Worm (Caenorhabditis elegans): ENCODE data around the gene F13E9.15.

Gene F13E9.15

DNA sequence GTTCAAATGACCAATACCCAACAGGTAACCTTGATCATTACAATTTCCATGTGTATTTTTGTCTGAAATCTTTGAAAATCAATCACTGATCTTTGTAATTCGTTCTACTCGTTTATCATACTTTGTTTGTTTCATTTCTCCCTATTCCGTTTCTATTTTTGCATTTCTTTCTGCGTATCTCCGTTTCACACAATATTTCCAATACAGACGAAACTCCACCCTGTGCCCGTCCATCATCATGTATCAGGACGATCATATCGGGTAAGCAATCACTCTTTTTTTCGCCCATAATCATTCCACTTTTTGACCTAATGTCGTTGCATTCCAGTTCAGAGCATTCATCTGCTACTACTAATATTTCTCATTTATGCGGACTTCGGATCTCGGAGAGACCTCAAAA is 20.0 kb upstream of the F13E9.15 start, which contains the start of gene pyk-2:
pyk-2 (plus strand) TSS at position 206 of the 400 bp plus-strand sequence.
- TF ChIP-seq W03F9.2 (tag; optimal IDR thresholded peaks at IDR 0.05) (no peak), him-1 (tag; optimal IDR thresholded peaks at IDR 0.05) (no peak), dao-5 (tag; optimal IDR thresholded peaks at IDR 0.05) (no peak)

DNA sequence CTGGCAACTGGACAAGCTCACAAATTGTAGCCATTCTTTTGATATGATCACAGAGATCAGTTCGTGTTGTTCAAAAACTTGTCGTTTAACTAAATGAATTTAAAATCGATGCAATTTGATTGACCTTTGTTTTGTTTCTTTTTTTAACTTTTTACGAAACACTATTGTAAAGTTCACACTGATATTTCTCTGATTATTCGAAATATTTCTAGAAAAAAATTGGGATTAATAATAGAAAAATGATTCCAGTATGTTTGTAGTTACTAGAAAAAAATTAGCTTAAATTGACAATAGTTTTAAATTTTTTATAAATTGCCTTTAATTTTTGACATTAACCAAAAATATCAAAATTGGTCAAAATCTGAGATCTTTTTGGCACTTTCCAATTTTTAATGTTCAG is 19.5 kb upstream of the F13E9.15 start, which contains the start of gene ZK596.2:
ZK596.2 (minus strand) TSS at position 101 of the 400 bp plus-strand sequence.
- TF ChIP-seq him-1 (tag; optimal IDR thresholded peaks at IDR 0.05) = no peak
- no peak for TF ChIP-seq W03F9.2 (tag; optimal IDR thresholded peaks at IDR 0.05)
- no peak for TF ChIP-seq dao-5 (tag; optimal IDR thresholded peaks at IDR 0.05)

DNA sequence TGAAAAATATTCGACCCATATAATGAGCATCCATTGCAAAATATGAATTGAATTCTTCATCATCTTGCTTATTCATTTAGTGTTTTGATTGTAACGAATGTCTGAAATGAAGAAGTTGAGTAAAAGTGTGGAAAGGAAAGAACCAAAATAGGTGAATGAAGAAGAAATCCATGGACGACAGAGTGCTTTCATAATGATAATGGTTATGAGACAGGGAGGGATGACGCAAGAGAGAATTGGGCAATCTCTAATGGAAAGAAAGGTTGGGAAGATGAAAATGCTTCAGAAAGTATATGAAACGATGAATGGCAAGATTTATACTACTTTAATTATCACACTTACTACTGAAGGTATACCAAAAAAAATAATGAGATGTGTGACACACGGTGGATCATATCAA is 14.6 kb upstream of the F13E9.15 start, which contains the start of gene ZK596.3:
ZK596.3 (minus strand) TSS at position 101 of the 400 bp plus-strand sequence.
- TF ChIP-seq him-1 (tag; optimal IDR thresholded peaks at IDR 0.05) = no peak
- no peak for TF ChIP-seq W03F9.2 (tag; optimal IDR thresholded peaks at IDR 0.05)
- TF ChIP-seq dao-5 (tag; optimal IDR thresholded peaks at IDR 0.05) = no peak

DNA sequence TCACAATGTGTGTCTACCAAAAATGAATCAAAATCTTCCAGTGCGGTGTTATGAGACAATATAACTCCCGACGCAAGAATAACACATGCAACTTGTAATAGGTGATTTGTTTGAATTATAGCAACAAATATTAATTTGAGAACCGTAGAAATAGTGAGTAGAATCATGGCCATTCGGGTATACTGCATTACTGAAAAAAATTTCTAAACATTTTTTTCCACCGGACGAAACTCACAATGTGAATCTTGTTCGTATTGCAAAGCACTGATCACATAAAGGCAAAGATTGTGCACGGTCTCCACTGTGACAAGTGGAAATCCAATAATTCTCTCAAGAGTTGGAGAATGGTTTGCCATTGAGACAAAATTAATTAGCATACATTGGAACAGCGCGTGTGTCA is 12.8 kb upstream of the F13E9.15 start:
- no peak for TF ChIP-seq dao-5 (tag; optimal IDR thresholded peaks at IDR 0.05)
- TF ChIP-seq W03F9.2 (tag; optimal IDR thresholded peaks at IDR 0.05) = no peak
- no peak for TF ChIP-seq him-1 (tag; optimal IDR thresholded peaks at IDR 0.05)

DNA sequence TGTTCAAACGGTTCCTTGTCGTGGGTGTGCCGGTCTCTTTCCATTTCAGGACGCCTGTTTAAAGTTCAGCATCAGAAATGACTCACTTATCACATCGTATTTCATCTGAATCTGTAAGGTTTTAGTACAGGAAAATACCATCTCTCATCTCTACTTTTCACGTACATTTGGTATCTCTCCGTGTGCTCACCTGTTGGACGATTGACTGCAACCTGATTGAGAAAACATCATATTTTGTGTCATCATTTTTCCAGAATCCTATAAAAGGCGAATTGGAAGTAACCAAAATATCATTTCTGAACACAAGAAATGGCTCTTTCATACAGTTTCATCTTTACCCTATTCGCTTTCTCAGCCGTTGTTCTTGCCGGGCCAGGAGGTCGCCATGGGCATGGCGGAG is 10.4 kb upstream of the F13E9.15 start, which contains the start of gene srlf-30:
srlf-30 (plus strand) TSS at position 301 of the 400 bp plus-strand sequence.
- TF ChIP-seq W03F9.2 (tag; optimal IDR thresholded peaks at IDR 0.05) (no peak), dao-5 (tag; optimal IDR thresholded peaks at IDR 0.05) (no peak), him-1 (tag; optimal IDR thresholded peaks at IDR 0.05) (no peak)

DNA sequence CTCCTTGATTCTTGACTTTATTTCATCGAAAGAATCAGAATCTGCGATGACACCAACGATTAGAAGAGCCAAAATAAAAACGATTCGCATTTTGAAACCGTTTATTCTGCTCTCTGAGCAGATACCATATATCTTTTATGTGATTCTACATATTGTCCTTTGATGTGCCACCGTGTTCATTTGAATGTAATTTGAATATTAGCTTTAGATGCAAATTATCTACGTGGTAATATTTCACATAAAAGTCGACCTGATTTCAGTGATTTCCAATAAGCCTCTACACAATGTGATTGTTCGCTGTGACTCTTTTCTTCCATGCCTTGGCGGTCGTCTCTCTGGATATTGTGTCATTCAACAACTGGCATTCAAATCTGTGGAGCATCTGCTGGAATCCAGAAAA is 9.4 kb upstream of the F13E9.15 start, which contains the start of the genes F13E9.9 and F13E9.19:
F13E9.9 (minus strand) TSS at position 101 of the 400 bp plus-strand sequence.
F13E9.19 (plus strand) TSS at position 316 of the 400 bp plus-strand sequence.
- TF ChIP-seq him-1 (tag; optimal IDR thresholded peaks at IDR 0.05) (no peak), dao-5 (tag; optimal IDR thresholded peaks at IDR 0.05) (no peak), W03F9.2 (tag; optimal IDR thresholded peaks at IDR 0.05) (no peak)

DNA sequence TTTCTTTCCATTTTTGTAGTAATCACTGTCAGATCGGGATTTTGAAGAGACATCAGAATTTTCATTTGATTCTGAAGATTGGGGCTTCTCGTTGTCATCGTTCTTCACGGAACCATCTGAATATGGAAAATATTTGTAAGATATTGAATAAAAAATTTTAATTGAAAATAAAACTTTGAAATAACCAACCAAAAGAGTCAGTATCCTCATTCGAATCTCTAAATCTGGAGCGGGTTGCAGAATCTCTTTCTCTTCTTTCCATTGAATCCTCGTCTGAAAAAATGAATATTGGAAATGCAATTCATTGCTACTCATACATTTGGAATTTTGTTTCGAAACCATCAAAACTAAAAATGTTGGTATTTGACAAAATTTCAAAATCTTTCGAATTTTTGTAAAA is 8.5 kb upstream of the F13E9.15 start:
- no peak for TF ChIP-seq W03F9.2 (tag; optimal IDR thresholded peaks at IDR 0.05)
- no peak for TF ChIP-seq dao-5 (tag; optimal IDR thresholded peaks at IDR 0.05)
- TF ChIP-seq him-1 (tag; optimal IDR thresholded peaks at IDR 0.05) = no peak

DNA sequence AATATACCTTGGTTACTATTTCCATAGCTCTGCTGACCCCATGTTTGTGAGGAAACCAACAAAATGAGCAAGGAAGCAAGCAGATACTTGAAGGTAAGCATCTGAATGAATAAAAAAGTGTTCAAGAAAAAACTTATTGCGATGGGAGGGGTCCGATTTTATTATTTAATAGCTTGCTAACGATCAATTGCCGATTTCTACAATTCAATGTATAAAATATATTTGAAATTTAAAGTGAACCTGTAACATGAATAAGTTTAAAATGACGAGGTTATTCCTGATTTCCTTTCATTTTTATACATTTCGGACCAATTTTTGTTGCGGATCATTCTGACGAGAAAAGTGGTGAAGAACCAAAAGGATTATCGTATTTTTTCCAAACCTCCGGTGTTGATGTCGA is 6.8 kb upstream of the F13E9.15 start, which contains the start of gene srlf-13:
srlf-13 (minus strand) TSS at position 101 of the 400 bp plus-strand sequence.
- TF ChIP-seq him-1 (tag; optimal IDR thresholded peaks at IDR 0.05) (no peak), W03F9.2 (tag; optimal IDR thresholded peaks at IDR 0.05) (no peak), dao-5 (tag; optimal IDR thresholded peaks at IDR 0.05) (no peak)

DNA sequence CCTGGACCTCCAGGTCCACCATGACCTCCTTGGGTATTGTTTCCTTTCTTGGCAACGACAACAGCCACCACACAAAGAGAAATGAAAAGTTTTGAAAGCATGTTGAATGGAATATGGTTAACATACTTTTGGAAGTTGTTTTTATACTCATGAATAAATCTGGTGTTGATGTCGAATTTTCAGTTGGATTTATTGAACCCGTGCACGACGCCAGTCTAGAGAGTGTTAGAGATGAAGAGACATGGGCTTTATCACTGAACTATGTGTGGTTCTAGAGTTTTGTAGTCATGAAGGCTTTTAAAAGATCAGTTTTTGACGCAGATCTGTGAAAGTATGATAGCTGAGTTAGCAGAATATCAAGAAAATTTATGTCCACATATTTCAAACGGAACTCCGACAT is 4.6 kb upstream of the F13E9.15 start, which contains the start of gene srlf-14:
srlf-14 (minus strand) TSS at position 101 of the 400 bp plus-strand sequence.
- no peak for TF ChIP-seq W03F9.2 (tag; optimal IDR thresholded peaks at IDR 0.05)

DNA sequence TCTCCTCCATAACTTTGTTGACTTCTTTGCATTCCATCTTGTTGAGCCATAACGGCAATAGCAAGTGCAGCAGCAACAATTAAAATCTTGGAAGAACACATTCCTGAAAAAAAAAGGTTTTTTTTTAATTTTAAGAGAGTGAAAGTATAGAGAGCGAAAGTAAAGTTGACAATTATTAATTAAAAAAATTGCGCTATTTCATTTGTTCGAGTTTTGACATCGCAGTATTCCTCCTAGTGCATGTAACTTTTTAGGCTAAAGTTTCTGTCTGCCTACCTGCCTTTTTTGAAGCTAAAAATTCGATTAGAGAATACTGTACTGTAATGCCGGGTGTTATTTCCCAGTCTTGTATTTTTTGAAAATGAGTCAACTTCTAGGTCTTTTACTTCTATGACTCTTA is 2.3 kb upstream of the F13E9.15 start, which contains the start of gene srlf-12:
srlf-12 (minus strand) TSS at position 101 of the 400 bp plus-strand sequence.
- TF ChIP-seq him-1 (tag; optimal IDR thresholded peaks at IDR 0.05) = no peak
- no peak for TF ChIP-seq dao-5 (tag; optimal IDR thresholded peaks at IDR 0.05)
- TF ChIP-seq W03F9.2 (tag; optimal IDR thresholded peaks at IDR 0.05) = no peak

DNA sequence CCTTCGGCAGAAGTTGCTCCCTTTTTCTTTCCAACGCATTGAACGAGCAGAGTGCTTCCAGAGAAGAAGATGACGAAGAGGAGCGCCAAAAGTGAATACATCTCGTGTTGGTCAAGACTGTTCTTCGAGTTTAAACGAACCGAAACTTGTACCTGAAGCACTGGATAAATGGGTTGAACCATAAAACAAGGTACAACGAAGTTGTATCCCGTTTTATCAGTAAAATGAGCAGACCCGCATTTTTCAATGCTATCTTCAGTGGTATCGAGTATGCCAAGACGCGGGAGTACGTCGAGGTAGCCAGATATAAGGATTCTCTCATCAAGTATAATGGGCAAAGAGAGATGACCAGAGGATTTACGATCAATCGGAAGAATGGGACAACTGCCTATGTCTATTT is 2.4 kb downstream of the F13E9.15 start, which contains the start of gene F13E9.16:
F13E9.16 (minus strand) TSS at position 101 of the 400 bp plus-strand sequence.
- TF ChIP-seq him-1 (tag; optimal IDR thresholded peaks at IDR 0.05) (no peak), W03F9.2 (tag; optimal IDR thresholded peaks at IDR 0.05) (no peak), dao-5 (tag; optimal IDR thresholded peaks at IDR 0.05) (no peak)

DNA sequence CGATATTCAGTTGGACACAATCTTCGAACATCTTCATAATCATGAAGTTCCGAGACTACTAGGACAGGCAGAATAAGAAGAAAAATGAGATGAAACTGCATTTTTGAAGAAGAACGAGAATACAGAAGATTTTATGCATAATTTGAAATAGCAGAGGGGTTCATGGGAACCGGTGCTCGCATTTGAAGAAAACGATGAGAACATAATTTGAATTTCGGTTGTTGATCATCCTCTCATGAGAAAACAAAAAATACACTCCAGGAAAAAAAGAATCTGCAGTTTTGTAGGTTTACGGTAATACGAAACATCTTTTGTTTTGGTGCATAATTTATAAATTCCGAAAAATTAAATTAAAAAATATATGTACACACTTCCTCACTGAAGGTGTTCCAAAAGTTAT is 3.8 kb downstream of the F13E9.15 start, which contains the start of gene srlf-11:
srlf-11 (minus strand) TSS at position 101 of the 400 bp plus-strand sequence.
- TF ChIP-seq W03F9.2 (tag; optimal IDR thresholded peaks at IDR 0.05) = no peak
- TF ChIP-seq him-1 (tag; optimal IDR thresholded peaks at IDR 0.05) = no peak
- TF ChIP-seq dao-5 (tag; optimal IDR thresholded peaks at IDR 0.05) = no peak

DNA sequence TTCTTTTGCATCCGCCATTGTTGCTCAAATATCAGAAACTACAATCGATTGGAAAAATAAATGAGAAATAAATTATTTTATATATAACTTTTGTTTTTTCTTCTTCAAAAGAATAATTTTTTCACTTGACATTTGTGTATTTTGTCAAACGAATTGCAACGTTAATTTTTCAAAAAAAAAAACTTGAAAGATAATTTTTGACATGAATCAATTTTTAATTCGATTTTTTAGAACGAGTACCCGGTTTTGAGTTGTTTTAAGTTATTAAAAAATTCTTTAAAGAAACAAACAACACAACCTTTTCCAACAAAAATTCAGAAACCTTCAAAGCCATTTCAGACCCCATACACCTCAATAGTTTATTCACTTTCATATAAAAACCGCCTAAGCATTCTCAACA is 5.4 kb downstream of the F13E9.15 start, which contains the start of gene F13E9.5:
F13E9.5 (minus strand) TSS at position 101 of the 400 bp plus-strand sequence.
- no peak for TF ChIP-seq dao-5 (tag; optimal IDR thresholded peaks at IDR 0.05)
- no peak for TF ChIP-seq W03F9.2 (tag; optimal IDR thresholded peaks at IDR 0.05)
- no peak for TF ChIP-seq him-1 (tag; optimal IDR thresholded peaks at IDR 0.05)

DNA sequence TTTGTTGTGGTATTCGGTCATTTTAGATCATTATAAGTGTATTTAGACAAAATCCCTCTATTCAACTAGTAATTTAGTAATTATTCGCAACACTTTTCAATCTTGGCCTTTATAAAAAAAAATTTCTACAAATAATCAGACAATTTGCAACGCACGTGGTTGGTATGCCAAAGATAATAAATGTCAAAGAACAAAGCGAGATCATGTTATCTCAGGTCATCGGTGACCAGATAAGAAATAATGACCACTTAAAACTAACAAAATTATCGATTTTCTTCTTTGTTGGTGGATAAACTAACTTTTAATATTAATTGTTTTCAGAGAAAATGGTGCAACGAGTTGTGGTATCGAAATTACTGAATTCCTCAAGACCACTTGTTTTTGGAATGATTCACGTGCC is 8.4 kb downstream of the F13E9.15 start, which contains the start of gene F13E9.13:
F13E9.13 (plus strand) TSS at position 317 of the 400 bp plus-strand sequence.
- no peak for TF ChIP-seq him-1 (tag; optimal IDR thresholded peaks at IDR 0.05)
- TF ChIP-seq W03F9.2 (tag; optimal IDR thresholded peaks at IDR 0.05) = no peak
- no peak for TF ChIP-seq dao-5 (tag; optimal IDR thresholded peaks at IDR 0.05)

Data from whole organism, L4/young adult.